Worm (Caenorhabditis elegans): Measurements from ENCODE around the gene msp-58.
"Not testable (repeated sequence)": the region's sequence is repeated elsewhere in the genome, so short reads cannot be mapped to it uniquely, and the experiment has no call there.

The msp-58 gene

DNA sequence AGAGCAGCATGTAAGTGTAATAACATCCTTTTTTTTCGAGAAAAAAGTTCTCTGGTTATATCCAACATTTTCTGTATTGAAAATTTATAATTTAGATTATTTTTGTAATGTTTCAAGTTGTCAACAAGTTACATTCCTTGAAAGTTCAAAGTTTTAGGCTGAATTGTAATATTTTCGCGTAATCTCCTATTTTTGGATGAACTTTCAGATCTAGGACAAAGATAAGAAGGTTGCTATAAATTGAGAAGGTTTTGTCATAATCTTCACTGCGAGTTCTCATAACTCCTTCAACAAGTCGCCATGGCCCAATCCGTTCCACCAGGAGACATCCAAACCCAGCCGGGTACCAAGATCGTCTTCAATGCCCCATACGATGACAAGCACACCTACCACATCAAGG is 7.8 kb downstream of the msp-58 start, which contains the start of gene msp-65:
Gene msp-65 (plus strand): TSS at position 301 of the 400 bp plus-strand sequence.
- not testable (repeated sequence) for TF ChIP-seq tab-1 (GFP tag; IDR thresholded peaks at IDR 0.05); T22C8.4 (GFP tag; IDR thresholded peaks at IDR 0.05); ref-1 (GFP tag; conservative IDR thresholded peaks at IDR 0.05)

DNA sequence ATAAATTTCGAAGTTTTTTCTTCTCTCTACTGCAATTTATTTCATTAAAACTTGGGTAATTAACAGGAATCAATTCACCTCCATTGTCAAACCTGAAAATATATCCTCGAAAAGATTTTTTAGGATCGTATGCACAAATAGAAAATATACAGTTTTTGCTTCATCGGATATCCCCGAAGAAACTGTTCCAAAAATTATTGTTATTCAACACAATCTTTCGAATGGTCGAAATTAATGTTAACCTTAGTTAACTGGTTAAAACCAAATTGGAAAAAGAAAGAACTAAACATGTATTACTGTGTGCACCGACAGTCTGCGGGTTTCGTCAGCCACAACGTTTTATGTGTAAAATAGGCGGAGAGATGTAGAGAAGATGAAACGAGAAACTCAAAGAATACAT is 8.7 kb downstream of the msp-58 start:
- TF ChIP-seq T22C8.4 (GFP tag; IDR thresholded peaks at IDR 0.05) (no peak), ztf-23 (GFP tag; IDR thresholded peaks at IDR 0.05) (no peak), tab-1 (GFP tag; IDR thresholded peaks at IDR 0.05) (no peak), flt-1 (GFP tag; IDR thresholded peaks at IDR 0.05) (no peak), ref-1 (GFP tag; conservative IDR thresholded peaks at IDR 0.05) (no peak), ztf-29 (GFP tag; IDR thresholded peaks at IDR 0.05) (no peak)

DNA sequence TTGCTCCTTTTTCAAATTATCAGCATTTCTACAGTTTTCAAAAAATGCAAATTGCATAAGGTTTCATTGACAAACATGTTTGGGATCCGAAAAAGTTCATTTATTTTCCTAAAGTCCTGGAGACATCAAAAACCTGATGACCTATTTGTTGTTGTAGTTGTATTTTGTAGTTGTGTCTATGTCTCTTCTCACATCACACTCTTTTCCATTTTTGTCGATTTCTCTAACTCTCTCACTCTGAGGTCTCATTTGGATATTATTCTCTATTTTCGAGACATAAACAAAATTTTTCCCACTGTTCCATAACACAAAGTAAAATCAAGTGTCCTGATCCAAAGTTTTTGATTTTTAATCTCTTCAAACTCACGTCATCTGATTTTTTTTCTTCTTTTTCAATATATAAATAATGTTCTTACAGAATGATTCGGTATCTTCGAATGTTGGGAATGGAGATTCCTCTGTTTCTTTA is 10.5 kb downstream of the msp-58 start, which contains the start of gene slc-46A:
Gene slc-46A (plus strand): TSS at position 419 of the 469 bp plus-strand sequence.
- TF ChIP-seq ref-1 (GFP tag; conservative IDR thresholded peaks at IDR 0.05) (no peak), flt-1 (GFP tag; IDR thresholded peaks at IDR 0.05) (no peak), ztf-29 (GFP tag; IDR thresholded peaks at IDR 0.05) (no peak), tab-1 (GFP tag; IDR thresholded peaks at IDR 0.05) (no peak), ztf-23 (GFP tag; IDR thresholded peaks at IDR 0.05) (no peak), med-1 (GFP tag; optimal IDR thresholded peaks at IDR 0.05; ENCODE audit: insufficient read depth) (no peak), cog-1 (tag; optimal IDR thresholded peaks at IDR 0.05) (no peak), klf-2 (GFP tag; conservative IDR thresholded peaks at IDR 0.05) (no peak), T22C8.4 (GFP tag; IDR thresholded peaks at IDR 0.05) (no peak)

DNA sequence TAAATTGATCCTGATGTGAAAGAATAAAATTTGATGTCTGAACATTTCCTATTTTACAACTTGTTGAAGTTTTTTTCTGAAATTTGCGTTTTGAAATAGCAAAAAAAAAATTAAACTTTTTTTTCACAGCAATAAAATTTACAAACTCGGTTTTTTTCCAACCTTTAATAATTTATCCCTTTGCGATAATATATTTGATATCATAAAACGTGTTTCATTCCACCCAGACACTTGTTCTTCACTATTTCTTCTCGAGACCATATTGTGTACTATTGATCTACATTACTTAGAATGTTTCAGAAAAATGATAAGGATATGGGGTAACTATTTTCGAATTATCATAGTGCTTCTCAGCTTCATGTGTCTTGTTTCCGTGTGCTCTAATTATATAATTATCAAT is 17.8 kb downstream of the msp-58 start, which contains the start of gene Y4C6B.4:
Gene Y4C6B.4 (plus strand): TSS at position 301 of the 400 bp plus-strand sequence.
- TF ChIP-seq ztf-29 (GFP tag; IDR thresholded peaks at IDR 0.05) = no peak
- no peak for TF ChIP-seq T22C8.4 (GFP tag; IDR thresholded peaks at IDR 0.05)
- TF ChIP-seq cog-1 (tag; optimal IDR thresholded peaks at IDR 0.05) = no peak
- TF ChIP-seq flt-1 (GFP tag; IDR thresholded peaks at IDR 0.05) = no peak
- TF ChIP-seq ztf-23 (GFP tag; IDR thresholded peaks at IDR 0.05) = no peak

DNA sequence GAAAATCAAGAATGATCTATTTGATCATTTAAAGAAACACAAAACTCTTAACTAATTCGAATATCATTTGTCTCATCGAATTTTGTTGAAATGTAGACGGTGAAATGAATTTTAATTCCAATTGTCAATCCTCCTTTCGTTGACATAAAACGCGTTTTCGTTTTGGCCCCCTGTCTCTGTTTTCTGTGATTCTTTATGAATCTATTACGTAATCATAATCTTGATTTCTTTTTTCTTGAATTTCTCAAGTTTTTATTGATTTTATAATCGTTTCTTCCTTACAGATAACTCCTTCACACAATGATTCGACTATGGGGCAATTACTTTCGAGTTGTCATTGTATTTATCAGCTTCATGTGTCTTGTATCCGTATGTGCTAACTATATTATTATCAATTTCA is 23.8 kb downstream of the msp-58 start, which contains the start of gene Y4C6B.3:
Gene Y4C6B.3 (plus strand): TSS at position 301 of the 400 bp plus-strand sequence.
- TF ChIP-seq tab-1 (GFP tag; IDR thresholded peaks at IDR 0.05) (no peak), flt-1 (GFP tag; IDR thresholded peaks at IDR 0.05) (no peak), ztf-29 (GFP tag; IDR thresholded peaks at IDR 0.05) (no peak), klf-2 (GFP tag; conservative IDR thresholded peaks at IDR 0.05) (no peak), cog-1 (tag; optimal IDR thresholded peaks at IDR 0.05) (no peak), ref-1 (GFP tag; conservative IDR thresholded peaks at IDR 0.05) (no peak), med-1 (GFP tag; optimal IDR thresholded peaks at IDR 0.05; ENCODE audit: insufficient read depth) (no peak)

DNA sequence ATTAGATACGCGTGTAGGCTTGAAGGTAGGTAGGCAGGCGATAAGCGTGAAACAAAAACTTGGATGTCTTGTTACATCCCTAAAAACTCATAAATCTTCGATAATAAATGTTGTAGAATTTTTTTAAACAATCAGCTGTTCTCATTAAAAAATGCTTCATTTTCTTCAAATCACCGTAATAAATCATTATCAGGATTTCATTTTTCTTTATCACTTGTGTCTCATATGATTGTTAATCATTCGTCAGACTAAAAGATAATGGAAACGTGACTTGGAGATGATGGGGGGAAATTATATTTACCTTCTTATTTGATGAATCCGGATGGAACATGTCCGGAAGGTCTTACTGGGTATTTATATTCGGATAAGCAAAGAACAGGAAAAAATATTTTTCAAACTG is 25.1 kb downstream of the msp-58 start:
- TF ChIP-seq ztf-23 (GFP tag; IDR thresholded peaks at IDR 0.05) = no peak
- TF ChIP-seq flt-1 (GFP tag; IDR thresholded peaks at IDR 0.05) = no peak
- no peak for TF ChIP-seq med-1 (GFP tag; optimal IDR thresholded peaks at IDR 0.05; ENCODE audit: insufficient read depth)
- TF ChIP-seq cog-1 (tag; optimal IDR thresholded peaks at IDR 0.05) = no peak
- no peak for TF ChIP-seq klf-2 (GFP tag; conservative IDR thresholded peaks at IDR 0.05)

DNA sequence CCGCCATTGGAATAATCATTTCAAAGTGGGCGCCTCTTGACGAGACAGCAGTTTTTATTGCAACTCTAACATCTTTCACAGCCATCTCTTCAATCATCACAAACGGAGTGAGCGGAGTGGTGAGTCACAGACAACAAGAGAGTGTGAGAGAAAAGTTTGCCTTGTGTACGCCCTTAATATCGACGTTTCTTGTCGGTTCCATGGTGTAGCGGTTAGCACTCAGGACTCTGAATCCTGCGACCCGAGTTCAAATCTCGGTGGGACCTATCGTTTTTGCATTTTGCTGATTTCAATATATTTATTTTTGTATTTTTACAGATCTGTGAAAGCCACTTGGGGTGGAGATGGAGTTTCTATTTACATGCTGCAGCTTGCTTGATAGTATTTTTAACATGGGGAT is 26.1 kb downstream of the msp-58 start:
- no peak for TF ChIP-seq med-1 (GFP tag; optimal IDR thresholded peaks at IDR 0.05; ENCODE audit: insufficient read depth)
- no peak; the same call in 1 of the 2 replicates for TF ChIP-seq flt-1 (GFP tag; IDR thresholded peaks at IDR 0.05)
- TF ChIP-seq cog-1 (tag; optimal IDR thresholded peaks at IDR 0.05) = no peak
- no peak for TF ChIP-seq ref-1 (GFP tag; conservative IDR thresholded peaks at IDR 0.05)
- TF ChIP-seq T22C8.4 (GFP tag; IDR thresholded peaks at IDR 0.05) = no peak
- TF ChIP-seq klf-2 (GFP tag; conservative IDR thresholded peaks at IDR 0.05) = no peak; the same call in none of the 2 replicates
- 0 out of 2 replicates have a peak, but pooled peaks have one; percentile 50 for TF ChIP-seq ztf-29 (GFP tag; IDR thresholded peaks at IDR 0.05)
- peak; percentile 85 for TF ChIP-seq ztf-23 (GFP tag; IDR thresholded peaks at IDR 0.05)
- TF ChIP-seq tab-1 (GFP tag; IDR thresholded peaks at IDR 0.05) = no peak

DNA sequence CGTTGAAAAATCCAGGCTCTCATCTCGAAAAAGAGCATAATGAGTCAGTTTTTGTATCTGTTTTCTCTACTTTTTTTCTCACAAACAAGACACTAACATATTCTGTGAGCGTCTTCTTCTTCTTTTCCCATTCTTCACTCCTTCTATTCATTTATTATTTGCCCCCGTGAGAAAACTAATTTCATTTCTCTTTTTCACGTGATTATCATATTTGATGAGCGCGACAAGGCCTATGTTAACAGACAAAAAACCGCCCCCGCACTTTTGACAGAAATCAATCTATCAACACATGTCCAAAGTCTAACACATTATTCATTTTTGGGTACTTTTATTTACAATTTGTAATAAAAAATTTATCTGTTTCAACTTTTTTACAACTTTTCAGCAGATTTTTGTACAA is 29.3 kb downstream of the msp-58 start:
- TF ChIP-seq ztf-23 (GFP tag; IDR thresholded peaks at IDR 0.05) (no peak), klf-2 (GFP tag; conservative IDR thresholded peaks at IDR 0.05) (no peak), med-1 (GFP tag; optimal IDR thresholded peaks at IDR 0.05; ENCODE audit: insufficient read depth) (no peak), ztf-29 (GFP tag; IDR thresholded peaks at IDR 0.05) (no peak), tab-1 (GFP tag; IDR thresholded peaks at IDR 0.05) (no peak), ref-1 (GFP tag; conservative IDR thresholded peaks at IDR 0.05) (no peak), flt-1 (GFP tag; IDR thresholded peaks at IDR 0.05) (no peak), cog-1 (tag; optimal IDR thresholded peaks at IDR 0.05) (no peak), T22C8.4 (GFP tag; IDR thresholded peaks at IDR 0.05) (no peak)

DNA sequence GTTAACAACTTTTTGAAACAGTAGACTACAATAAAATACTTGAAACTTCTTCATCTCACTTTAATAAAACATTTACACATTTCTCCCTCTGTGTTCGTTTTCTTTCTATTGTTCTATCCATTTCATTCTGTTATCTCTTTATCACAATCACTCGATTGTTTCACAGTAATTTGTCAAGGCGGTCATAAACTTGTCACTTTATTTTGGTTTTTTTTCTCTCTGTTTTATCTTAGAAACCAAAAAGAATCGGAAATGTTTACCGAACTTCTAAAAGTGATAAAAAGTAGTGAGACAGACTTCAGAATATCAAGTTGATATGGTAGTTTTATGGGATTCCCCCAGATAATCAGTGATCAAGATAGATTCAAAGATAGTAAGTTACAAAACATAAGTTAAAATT is 30.9 kb downstream of the msp-58 start, which contains the start of gene Y4C6B.2:
Gene Y4C6B.2 (plus strand): TSS at position 320 of the 400 bp plus-strand sequence.
- TF ChIP-seq klf-2 (GFP tag; conservative IDR thresholded peaks at IDR 0.05) (no peak), T22C8.4 (GFP tag; IDR thresholded peaks at IDR 0.05) (no peak), ztf-29 (GFP tag; IDR thresholded peaks at IDR 0.05) (no peak), ztf-23 (GFP tag; IDR thresholded peaks at IDR 0.05) (no peak), ref-1 (GFP tag; conservative IDR thresholded peaks at IDR 0.05) (no peak), med-1 (GFP tag; optimal IDR thresholded peaks at IDR 0.05; ENCODE audit: insufficient read depth) (no peak), tab-1 (GFP tag; IDR thresholded peaks at IDR 0.05) (no peak), flt-1 (GFP tag; IDR thresholded peaks at IDR 0.05) (no peak), cog-1 (tag; optimal IDR thresholded peaks at IDR 0.05) (no peak)

DNA sequence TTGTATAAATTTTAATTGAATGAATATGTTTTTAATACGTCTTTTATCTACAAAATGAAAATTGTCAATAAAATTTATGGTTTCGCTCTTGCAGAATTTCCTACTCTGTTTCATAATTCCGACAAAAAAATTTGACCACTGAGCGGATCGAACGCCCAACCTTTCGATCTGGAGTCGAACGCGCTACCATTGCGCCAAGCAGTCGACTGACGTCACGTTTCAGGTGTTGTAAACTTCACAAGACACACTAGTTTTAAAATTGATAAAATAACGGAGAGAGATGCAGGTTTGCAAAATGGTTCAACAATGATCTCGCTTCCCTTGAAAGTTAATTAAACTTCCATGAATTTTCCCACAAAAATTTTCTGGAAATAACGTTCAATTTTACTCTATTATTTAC is 35.8 kb downstream of the msp-58 start:
- TF ChIP-seq ref-1 (GFP tag; conservative IDR thresholded peaks at IDR 0.05) = no peak
- no peak for TF ChIP-seq med-1 (GFP tag; optimal IDR thresholded peaks at IDR 0.05; ENCODE audit: insufficient read depth)
- TF ChIP-seq T22C8.4 (GFP tag; IDR thresholded peaks at IDR 0.05) = no peak
- no peak for TF ChIP-seq ztf-23 (GFP tag; IDR thresholded peaks at IDR 0.05)
- no peak for TF ChIP-seq flt-1 (GFP tag; IDR thresholded peaks at IDR 0.05)
- no peak for TF ChIP-seq ztf-29 (GFP tag; IDR thresholded peaks at IDR 0.05)
- TF ChIP-seq cog-1 (tag; optimal IDR thresholded peaks at IDR 0.05) = no peak
- TF ChIP-seq tab-1 (GFP tag; IDR thresholded peaks at IDR 0.05) = no peak
- no peak for TF ChIP-seq klf-2 (GFP tag; conservative IDR thresholded peaks at IDR 0.05)

Measured in whole organism, midembryonic.